Fruit fly (Drosophila melanogaster) whole organism, embryonic: ENCODE measurements around the gene tup.

ENCODE experiments used
- Blimp-1 ChIP-seq: fragments of 200-800 bp; sonication (Bioruptor generic); optimal IDR thresholded peaks from 3 replicates; lab custom pipeline; 2018; ENCODE audit warnings: missing biosample characterization, missing genetic modification characterization, mild to moderate bottlenecking, moderate library complexity, missing genetic modification reagents
- C15 ChIP-seq: fragments of 200-800 bp; sonication (Bioruptor generic); IDR thresholded peaks from 3 replicates; pipeline ENCODE4 v1.3.6; 2022; ENCODE audit warnings: missing biosample characterization, missing genetic modification characterization
- CG10462 ChIP-seq: fragments of 200-800 bp; sonication (Bioruptor generic); optimal IDR thresholded peaks from 2 replicates; lab custom pipeline; 2016; ENCODE audit warnings: missing biosample characterization, missing genetic modification characterization
- CG11695 ChIP-seq: fragments of 200-800 bp; sonication (Bioruptor generic); IDR thresholded peaks from 3 replicates; pipeline ENCODE4 v1.3.6; 2022; ENCODE audit warnings: missing biosample characterization, missing genetic modification characterization
- CG12219 ChIP-seq: fragments of 200-800 bp; sonication (Bioruptor generic); optimal IDR thresholded peaks from 3 replicates; lab custom pipeline; 2018; ENCODE audit warnings: missing biosample characterization, mild to moderate bottlenecking, missing genetic modification characterization
- CG14710 ChIP-seq: fragments of 200-800 bp; sonication (Bioruptor generic); optimal IDR thresholded peaks from 3 replicates; lab custom pipeline; 2019; ENCODE audit warnings: missing biosample characterization, mild to moderate bottlenecking, missing genetic modification characterization, moderate library complexity
- CG1602 ChIP-seq: fragments of 200-800 bp; sonication (Bioruptor generic); optimal IDR thresholded peaks from 3 replicates; lab custom pipeline; 2016; ENCODE audit warnings: missing biosample characterization, missing genetic modification characterization
- CG16815 ChIP-seq: fragments of 200-800 bp; sonication (Bioruptor generic); optimal IDR thresholded peaks from 3 replicates; lab custom pipeline; 2017; ENCODE audit warnings: missing biosample characterization, mild to moderate bottlenecking, missing genetic modification characterization
- CG17568 ChIP-seq: fragments of 200-800 bp; sonication (Bioruptor generic); optimal IDR thresholded peaks from 2 replicates; lab custom pipeline; 2018; ENCODE audit warnings: missing biosample characterization, mild to moderate bottlenecking, missing genetic modification characterization, moderate library complexity
- CG17802 ChIP-seq: fragments of 200-800 bp; sonication (Bioruptor generic); optimal IDR thresholded peaks from 2 replicates; lab custom pipeline; 2018; ENCODE audit warnings: missing biosample characterization, mild to moderate bottlenecking, missing genetic modification characterization, moderate library complexity
- CG1792 ChIP-seq: fragments of 200-800 bp; sonication (Bioruptor generic); optimal IDR thresholded peaks from 2 replicates; lab custom pipeline; 2016; ENCODE audit warnings: missing biosample characterization, missing genetic modification characterization
- CG2199 ChIP-seq: fragments of 200-800 bp; sonication (Bioruptor generic); IDR thresholded peaks from 3 replicates; pipeline ENCODE4 v1.3.6; 2022; ENCODE audit warnings: missing biosample characterization, missing genetic modification characterization
- CG31224 ChIP-seq: fragments of 200-800 bp; sonication (Bioruptor generic); IDR thresholded peaks from 2 replicates; pipeline ENCODE4 v1.3.6; 2022; ENCODE audit warnings: missing biosample characterization, missing genetic modification characterization
- CG31365 ChIP-seq: fragments of 200-800 bp; sonication (Bioruptor generic); optimal IDR thresholded peaks from 2 replicates; lab custom pipeline; 2018; ENCODE audit warnings: missing biosample characterization, mild to moderate bottlenecking, missing genetic modification characterization
- CG31388 ChIP-seq: fragments of 200-800 bp; sonication (Bioruptor generic); optimal IDR thresholded peaks from 2 replicates; lab custom pipeline; 2016; ENCODE audit warnings: missing biosample characterization, missing genetic modification characterization
- CG31441 ChIP-seq: fragments of 200-800 bp; sonication (Bioruptor generic); IDR thresholded peaks from 2 replicates; pipeline ENCODE4 v1.3.6; 2022; ENCODE audit warnings: missing biosample characterization, missing genetic modification characterization
- CG32767 ChIP-seq: fragments of 200-800 bp; sonication (Bioruptor generic); IDR thresholded peaks from 2 replicates; pipeline ENCODE4 v1.3.6; 2022; ENCODE audit warnings: missing biosample characterization, missing genetic modification characterization
- CG42726 ChIP-seq: fragments of 200-800 bp; sonication (Bioruptor generic); IDR thresholded peaks from 2 replicates; pipeline ENCODE4 v1.3.6; 2022; ENCODE audit warnings: missing biosample characterization, missing genetic modification characterization; ENCODE audit not compliant: partially characterized antibody
- CG4328 ChIP-seq: fragments of 200-800 bp; sonication (Bioruptor generic); optimal IDR thresholded peaks from 3 replicates; lab custom pipeline; 2017; ENCODE audit warnings: missing biosample characterization, missing genetic modification reagents, missing genetic modification characterization
- CG5180 ChIP-seq: fragments of 200-800 bp; sonication (Bioruptor generic); optimal IDR thresholded peaks from 3 replicates; lab custom pipeline; 2017; ENCODE audit warnings: missing biosample characterization, missing genetic modification characterization, mild to moderate bottlenecking, moderate library complexity, missing genetic modification reagents
- CG5245 ChIP-seq: fragments of 200-800 bp; sonication (Bioruptor generic); optimal IDR thresholded peaks from 3 replicates; lab custom pipeline; 2016; ENCODE audit warnings: missing biosample characterization, missing genetic modification characterization
- CG7963 ChIP-seq: fragments of 200-800 bp; sonication (Bioruptor generic); IDR thresholded peaks from 3 replicates; pipeline ENCODE4 v1.3.6; 2022; ENCODE audit warnings: missing biosample characterization, missing genetic modification characterization; ENCODE audit not compliant: partially characterized antibody
- CG9609 ChIP-seq: fragments of 200-800 bp; sonication (Bioruptor generic); optimal IDR thresholded peaks from 3 replicates; lab custom pipeline; 2016; ENCODE audit warnings: missing biosample characterization, missing genetic modification characterization
- Dfd ChIP-seq, 2 experiments: fragments of >200 bp; optimal IDR thresholded peaks; 2 replicates each; lab custom pipeline; 2017; ENCODE audit warnings: missing biosample characterization in 2 of 2, missing genetic modification characterization in 2 of 2
- E2f1 ChIP-seq: fragments of 200-800 bp; sonication (Bioruptor generic); IDR thresholded peaks from 2 replicates; pipeline ENCODE4 v1.3.6; 2022; ENCODE audit warnings: missing biosample characterization, missing genetic modification characterization
- Elba2 ChIP-seq: fragments of 200-800 bp; sonication (Bioruptor generic); optimal IDR thresholded peaks from 3 replicates; lab custom pipeline; 2016; ENCODE audit warnings: missing biosample characterization, missing genetic modification characterization
- H2.0 ChIP-seq: fragments of 200-800 bp; sonication (Bioruptor generic); IDR thresholded peaks from 2 replicates; pipeline ENCODE4 v1.3.6; 2022; ENCODE audit warnings: missing biosample characterization, missing genetic modification characterization
- Kr ChIP-seq: fragments of 200-800 bp; sonication (Bioruptor generic); optimal IDR thresholded peaks from 2 replicates; lab custom pipeline; 2017; ENCODE audit warnings: missing biosample characterization, mild to moderate bottlenecking, missing genetic modification characterization
- Lim3 ChIP-seq: fragments of 200-800 bp; sonication (Bioruptor generic); IDR thresholded peaks from 2 replicates; pipeline ENCODE4 v1.3.6; 2022; ENCODE audit warnings: missing biosample characterization, missing genetic modification characterization
- Mad ChIP-seq: fragments of 200-800 bp; sonication (Bioruptor generic); optimal IDR thresholded peaks from 2 replicates; lab custom pipeline; 2016; ENCODE audit warnings: missing biosample characterization, missing genetic modification characterization
- Myb ChIP-seq: fragments of 200-800 bp; sonication (Bioruptor generic); optimal IDR thresholded peaks from 2 replicates; lab custom pipeline; 2016; ENCODE audit warnings: missing biosample characterization, missing genetic modification characterization
- Side ChIP-seq: fragments of 200-800 bp; sonication (Bioruptor generic); optimal IDR thresholded peaks from 2 replicates; lab custom pipeline; 2016; ENCODE audit warnings: missing biosample characterization, missing genetic modification characterization
- Sin3A ChIP-seq: fragments of >200 bp; optimal IDR thresholded peaks from 2 replicates; lab custom pipeline; 2018
- Stat92E ChIP-seq, 3 experiments: fragments of >200 bp in 2 of 3; fragments of 200-800 bp in 1 of 3; sonication (Bioruptor generic) in 1 of 3; optimal IDR thresholded peaks; 2 replicates each; lab custom pipeline; 2017 to 2019; ENCODE audit warnings: missing biosample characterization in 3 of 3, missing genetic modification characterization in 3 of 3, mild to moderate bottlenecking in 1 of 3, moderate library complexity in 1 of 3
- Taf1 ChIP-seq: fragments of 200-800 bp; sonication (Bioruptor generic); IDR thresholded peaks from 2 replicates; pipeline ENCODE4 v1.3.6; 2022; ENCODE audit warnings: missing biosample characterization, missing genetic modification characterization
- Xbp1 ChIP-seq: fragments of 200-800 bp; sonication (Bioruptor generic); optimal IDR thresholded peaks from 3 replicates; lab custom pipeline; 2016; ENCODE audit warnings: missing biosample characterization, mild to moderate bottlenecking, missing genetic modification characterization
- YL-1 ChIP-seq: fragments of 200-800 bp; sonication (Bioruptor generic); optimal IDR thresholded peaks from 3 replicates; lab custom pipeline; 2017; ENCODE audit warnings: missing biosample characterization, mild to moderate bottlenecking, missing genetic modification characterization
- ac ChIP-seq: fragments of 200-800 bp; sonication (Bioruptor generic); optimal IDR thresholded peaks from 3 replicates; lab custom pipeline; 2017; ENCODE audit warnings: missing biosample characterization, mild to moderate bottlenecking, missing genetic modification characterization
- ara ChIP-seq: fragments of 200-800 bp; sonication (Bioruptor generic); IDR thresholded peaks from 2 replicates; pipeline ENCODE4 v1.3.6; 2022; ENCODE audit warnings: missing biosample characterization, missing genetic modification characterization
- bbx ChIP-seq: fragments of 200-800 bp; sonication (Bioruptor generic); IDR thresholded peaks from 2 replicates; pipeline ENCODE4 v1.3.6; 2022; ENCODE audit warnings: missing biosample characterization, missing genetic modification characterization; ENCODE audit not compliant: partially characterized antibody
- cg ChIP-seq: fragments of 200-800 bp; sonication (Bioruptor generic); optimal IDR thresholded peaks from 3 replicates; lab custom pipeline; 2019; ENCODE audit warnings: missing biosample characterization, mild to moderate bottlenecking, missing genetic modification characterization, moderate library complexity
- disco-r ChIP-seq: fragments of 200-800 bp; sonication (Bioruptor generic); optimal IDR thresholded peaks from 2 replicates; lab custom pipeline; 2016; ENCODE audit warnings: missing biosample characterization, missing genetic modification characterization
- grau ChIP-seq: fragments of 200-800 bp; optimal IDR thresholded peaks from 3 replicates; lab custom pipeline; 2019; ENCODE audit warnings: missing biosample characterization, mild to moderate bottlenecking, missing genetic modification characterization, moderate library complexity
- lmd ChIP-seq: fragments of 200-800 bp; sonication (Bioruptor generic); IDR thresholded peaks from 2 replicates; pipeline ENCODE4 v1.3.6; 2022; ENCODE audit warnings: missing biosample characterization, missing genetic modification characterization
- mld ChIP-seq: fragments of 200-800 bp; sonication (Bioruptor generic); IDR thresholded peaks from 3 replicates; pipeline ENCODE4 v1.3.6; 2022; ENCODE audit warnings: missing biosample characterization, missing genetic modification characterization; ENCODE audit not compliant: partially characterized antibody
- run ChIP-seq: fragments of 200-800 bp; sonication (Bioruptor generic); optimal IDR thresholded peaks from 3 replicates; lab custom pipeline; 2018; ENCODE audit warnings: missing biosample characterization, mild to moderate bottlenecking, missing genetic modification characterization
- sob ChIP-seq: fragments of 200-800 bp; sonication (Bioruptor generic); IDR thresholded peaks from 2 replicates; pipeline ENCODE4 v1.3.6; 2022; ENCODE audit warnings: missing biosample characterization, missing genetic modification characterization
- sqz ChIP-seq: fragments of 200-800 bp; sonication (Bioruptor generic); optimal IDR thresholded peaks from 3 replicates; lab custom pipeline; 2018; ENCODE audit warnings: missing biosample characterization, mild to moderate bottlenecking, missing genetic modification characterization
- zen ChIP-seq: fragments of 200-800 bp; sonication (Bioruptor generic); optimal IDR thresholded peaks from 3 replicates; lab custom pipeline; 2018; ENCODE audit warnings: missing biosample characterization, mild to moderate bottlenecking, missing genetic modification characterization, moderate library complexity

tup gene

DNA sequence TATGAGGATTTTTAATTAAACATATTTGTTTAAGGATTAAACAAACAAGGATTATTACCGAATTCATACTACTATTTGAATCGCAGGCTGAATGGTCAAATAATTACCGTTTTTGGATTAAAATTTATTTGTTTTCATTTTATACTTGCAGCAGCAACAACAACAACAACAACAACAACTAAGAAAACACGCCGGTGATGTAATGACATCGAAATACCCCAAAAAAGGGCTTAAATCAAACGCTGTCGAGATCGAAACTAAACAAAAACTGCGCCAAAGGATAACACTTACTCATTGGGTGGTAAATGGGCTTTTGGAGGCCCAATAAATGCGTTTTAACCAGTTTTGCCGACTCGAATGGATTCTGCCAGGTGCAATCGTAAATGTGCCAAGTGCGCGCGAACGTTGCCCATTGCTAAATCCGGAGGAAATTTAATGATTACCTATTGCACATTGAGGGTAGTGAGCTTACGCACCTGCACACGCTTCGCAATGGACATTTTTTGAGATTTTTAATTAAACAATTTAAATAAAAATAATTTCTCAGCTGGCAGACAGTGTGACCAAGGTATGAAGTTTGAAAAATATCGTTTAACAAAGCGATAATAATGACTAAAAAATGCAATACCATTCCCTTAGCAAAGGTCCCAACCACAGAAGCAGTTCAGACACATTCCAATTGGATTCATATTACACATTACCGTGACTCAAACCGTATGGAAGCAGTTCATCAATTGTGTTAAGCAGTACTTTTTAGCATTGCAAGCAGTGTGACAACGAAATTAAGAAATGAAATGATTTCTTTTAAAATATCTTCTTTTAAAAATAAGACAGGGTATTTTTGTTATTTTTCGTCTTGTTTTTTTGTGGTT lies 22.2 kb downstream of the tup start, which contains the start of the genes CG10602 and mRpL13 (continued):
- TF ChIP-seq CG16815 (GFP tag; lab: Kevin White, UChicago): no peak
- peak; percentile 72 for TF ChIP-seq Myb (GFP tag; lab: Kevin White, UChicago)
- peak; percentile 51 for TF ChIP-seq Mad (GFP tag; lab: Kevin White, UChicago)
- TF ChIP-seq ara (GFP tag; lab: Robert Waterston, UW): no peak
- TF ChIP-seq CG12219 (GFP tag; lab: Kevin White, UChicago): no peak
- no peak for TF ChIP-seq Blimp-1 (GFP tag; lab: Kevin White, UChicago)
- TF ChIP-seq Lim3 (GFP tag; lab: Robert Waterston, UW): no peak
- no peak for TF ChIP-seq CG11695 (GFP tag; lab: Robert Waterston, UW)
- no peak for TF ChIP-seq Taf1 (GFP tag; lab: Robert Waterston, UW)
- TF ChIP-seq Kr (GFP tag; lab: Kevin White, UChicago): no peak
- no peak for TF ChIP-seq CG7963 (GFP tag; lab: Robert Waterston, UW)
- peak; percentile 24 for TF ChIP-seq Xbp1 (GFP tag; lab: Kevin White, UChicago)
- TF ChIP-seq grau (tag; lab: Kevin White, UChicago): peak; percentile 15
- no peak for TF ChIP-seq CG17568 (GFP tag; lab: Kevin White, UChicago)
- TF ChIP-seq ac (GFP tag; lab: Kevin White, UChicago): no peak
- TF ChIP-seq CG32767 (GFP tag; lab: Robert Waterston, UW): no peak
- no peak for TF ChIP-seq CG10462
- TF ChIP-seq YL-1 (GFP tag; lab: Kevin White, UChicago): peak; percentile 28
- TF ChIP-seq Dfd (GFP tag; optimal IDR thresholded peaks at IDR 0.05; lab: Kevin White, UChicago): peak in 1 of 2 experiments; percentile 94
- peak; percentile 48; the same call in 1 of the 2 replicates for TF ChIP-seq bbx (GFP tag; lab: Robert Waterston, UW)
- TF ChIP-seq sob: peak; percentile 49; the same call in 1 of the 2 replicates
- TF ChIP-seq disco-r (GFP tag; lab: Kevin White, UChicago): no peak
- TF ChIP-seq H2.0 (GFP tag; lab: Robert Waterston, UW): no peak
- TF ChIP-seq CG31441: no peak
- TF ChIP-seq C15 (GFP tag; lab: Robert Waterston, UW): no peak
- TF ChIP-seq CG1792: no peak
- no peak for TF ChIP-seq mld (GFP tag; lab: Robert Waterston, UW)
- no peak for TF ChIP-seq CG1602
- no peak for TF ChIP-seq Side (GFP tag; lab: Kevin White, UChicago)
- no peak for TF ChIP-seq run (tag; lab: Kevin White, UChicago)
- TF ChIP-seq zen: peak; percentile 84
- peak; percentile 49 for TF ChIP-seq CG9609
- no peak for TF ChIP-seq CG5180
- TF ChIP-seq sqz (GFP tag; lab: Kevin White, UChicago): no peak
- TF ChIP-seq CG31388: no peak
- peak in 1 of 3 experiments; percentile 69 for TF ChIP-seq Stat92E (GFP tag; optimal IDR thresholded peaks at IDR 0.05; lab: Kevin White, UChicago)
- TF ChIP-seq CG14710 (tag; lab: Kevin White, UChicago): peak; percentile 68
- no peak for TF ChIP-seq cg
- TF ChIP-seq CG2199: peak; percentile 87
- TF ChIP-seq CG31365 (tag; lab: Kevin White, UChicago): peak; percentile 99
- no peak for TF ChIP-seq CG17802 (tag; lab: Kevin White, UChicago)
- no peak for TF ChIP-seq CG5245 (GFP tag; lab: Kevin White, UChicago)
- peak; percentile 7 for TF ChIP-seq Elba2
- peak; percentile 4 for TF ChIP-seq Sin3A (lab: Kevin White, UChicago)
- no peak for TF ChIP-seq CG31224
- no peak for TF ChIP-seq lmd
- no peak for TF ChIP-seq E2f1
- TF ChIP-seq CG4328 (GFP tag; lab: Kevin White, UChicago): no peak
- peak; percentile 73; the same call in 1 of the 2 replicates for TF ChIP-seq CG42726 (GFP tag; lab: Robert Waterston, UW)
